Worm (Caenorhabditis elegans): ENCODE data around the gene F13H8.11.

Gene F13H8.11

ce11 chrII:6262222-6262621 is 2.4 kb upstream of the F13H8.11 start, which contains the start of gene F13H8.12:
F13H8.12 (plus strand) TSS chrII:6262522.
- TF ChIP-seq unc-62 (GFP tag; optimal IDR thresholded peaks at IDR 0.05): no peak

ce11 chrII:6260684-6261083 is 863 bp upstream of the F13H8.11 start, which contains the start of gene nmgp-1:
nmgp-1 (plus strand) TSS chrII:6260857.
- no peak for TF ChIP-seq unc-62 (GFP tag; optimal IDR thresholded peaks at IDR 0.05)

- no peak for TF ChIP-seq unc-62 (GFP tag; optimal IDR thresholded peaks at IDR 0.05)
Observed at ce11 chrII:6257220-6257877, 2.5 kb downstream of the F13H8.11 start.

- no peak for TF ChIP-seq unc-62 (GFP tag; optimal IDR thresholded peaks at IDR 0.05)
Observed at ce11 chrII:6256024-6256423, 3.8 kb downstream of the F13H8.11 start, which contains the start of gene F13H8.5. F13H8.5 (minus strand) TSS chrII:6256124.

ce11 chrII:6252707-6253106 is 7.1 kb downstream of the F13H8.11 start:
- no peak for TF ChIP-seq unc-62 (GFP tag; optimal IDR thresholded peaks at IDR 0.05)

- TF ChIP-seq unc-62 (GFP tag; optimal IDR thresholded peaks at IDR 0.05): no peak
Observed at ce11 chrII:6250782-6251461, 8.9 kb downstream of the F13H8.11 start, which contains the start of gene phb-2. phb-2 (plus strand) TSS chrII:6251411.

- TF ChIP-seq unc-62 (GFP tag; optimal IDR thresholded peaks at IDR 0.05): no peak
Observed at ce11 chrII:6248503-6248902, 11.3 kb downstream of the F13H8.11 start.

- TF ChIP-seq unc-62 (GFP tag; optimal IDR thresholded peaks at IDR 0.05): no peak
Observed at ce11 chrII:6248029-6248428, 11.8 kb downstream of the F13H8.11 start.

ce11 chrII:6247011-6247410 is 12.8 kb downstream of the F13H8.11 start, which contains the start of gene T24H7.2:
T24H7.2 (plus strand) TSS chrII:6247311.
- no peak for TF ChIP-seq unc-62 (GFP tag; optimal IDR thresholded peaks at IDR 0.05)

- TF ChIP-seq unc-62 (GFP tag; optimal IDR thresholded peaks at IDR 0.05): no peak
Observed at ce11 chrII:6246054-6246453, 13.8 kb downstream of the F13H8.11 start, which contains the start of gene lelo-1. lelo-1 (plus strand) TSS chrII:6246354.

- no peak for TF ChIP-seq unc-62 (GFP tag; optimal IDR thresholded peaks at IDR 0.05)
Observed at ce11 chrII:6245199-6245702, 14.6 kb downstream of the F13H8.11 start, which contains the start of gene blos-4. blos-4 (plus strand) TSS chrII:6245249.

- TF ChIP-seq unc-62 (GFP tag; optimal IDR thresholded peaks at IDR 0.05): no peak
Observed at ce11 chrII:6244171-6244570, 15.7 kb downstream of the F13H8.11 start, which contains the start of gene tat-4. tat-4 (minus strand) TSS chrII:6244287.

ce11 chrII:6241758-6242157 is 18.1 kb downstream of the F13H8.11 start, which contains the start of gene T24H7.8:
T24H7.8 (plus strand) TSS chrII:6242058.
- no peak for TF ChIP-seq unc-62 (GFP tag; optimal IDR thresholded peaks at IDR 0.05)

- TF ChIP-seq unc-62 (GFP tag; optimal IDR thresholded peaks at IDR 0.05): no peak
Observed at ce11 chrII:6236093-6236945, 23.5 kb downstream of the F13H8.11 start.

- no peak for TF ChIP-seq unc-62 (GFP tag; optimal IDR thresholded peaks at IDR 0.05)
Observed at ce11 chrII:6235432-6236092, 24.3 kb downstream of the F13H8.11 start, which contains the start of gene T24H7.9. T24H7.9 (minus strand) TSS chrII:6235505.
